Worm (Caenorhabditis elegans): ENCODE measurements around the gene C09B9.1.
"Not testable (repeated sequence)": the region's sequence is repeated elsewhere in the genome, so short reads cannot be mapped to it uniquely, and the experiment has no call there.

Gene C09B9.1

DNA sequence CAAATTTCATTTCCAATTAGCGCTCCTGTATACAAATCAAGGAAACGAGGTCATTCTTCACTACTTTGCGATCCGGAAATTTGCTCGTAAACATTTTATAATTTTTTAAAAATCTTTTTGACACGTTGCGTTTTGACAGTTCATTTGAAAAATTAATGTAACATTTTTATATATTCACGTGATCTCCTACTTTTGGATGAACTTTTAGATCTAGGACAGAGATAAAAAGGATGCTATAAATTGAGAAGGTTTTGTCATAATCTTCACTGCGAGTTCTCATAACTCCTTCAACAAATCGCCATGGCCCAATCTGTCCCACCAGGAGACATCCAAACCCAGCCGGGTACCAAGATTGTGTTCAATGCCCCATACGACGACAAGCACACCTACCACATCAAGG, 24.7 kb downstream of the C09B9.1 start, which contains the start of gene msp-57:
TSS of gene msp-57 (plus strand) at position 301 of the 400 bp plus-strand sequence.
- TF ChIP-seq nhr-76, lsy-2, ztf-11 (tag; optimal IDR thresholded peaks at IDR 0.05): not testable (repeated sequence)

DNA sequence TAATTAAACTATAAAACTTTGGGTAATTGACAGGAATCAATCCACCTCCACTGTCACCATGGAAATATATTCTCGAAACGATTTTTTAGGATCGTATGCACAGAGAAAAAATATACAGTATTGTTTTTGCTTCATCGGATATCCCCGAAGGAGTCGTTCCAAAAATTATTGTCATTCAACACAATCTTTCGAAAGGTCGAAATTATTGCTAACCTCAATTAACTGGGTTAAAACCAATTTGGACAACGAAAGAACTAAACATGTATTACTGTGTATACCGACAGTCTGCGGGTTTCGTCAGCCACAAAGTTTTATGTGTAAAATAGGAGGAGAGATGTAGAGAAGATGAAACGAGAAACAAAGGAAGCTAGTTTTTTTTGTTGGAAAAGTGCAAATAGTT, 25.7 kb downstream of the C09B9.1 start:
- no peak for TF ChIP-seq lin-13 (tag; optimal IDR thresholded peaks at IDR 0.05)
- TF ChIP-seq nhr-76 (tag; optimal IDR thresholded peaks at IDR 0.05): no peak

DNA sequence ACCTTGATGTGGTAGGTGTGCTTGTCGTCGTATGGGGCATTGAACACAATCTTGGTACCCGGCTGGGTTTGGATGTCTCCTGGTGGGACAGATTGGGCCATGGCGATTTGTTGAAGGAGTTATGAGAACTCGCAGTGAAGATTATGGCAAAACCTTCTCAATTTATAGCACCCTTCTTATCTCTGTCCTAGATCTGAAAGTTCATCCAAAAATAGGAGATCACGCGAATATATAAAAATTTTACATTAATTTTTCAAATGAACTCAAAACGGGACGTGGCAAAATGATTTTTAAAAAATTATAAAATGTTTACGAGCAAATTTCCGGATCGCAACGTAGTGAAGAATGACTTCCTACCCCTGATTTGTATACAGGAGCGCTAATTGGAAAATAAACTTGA, 27.4 kb downstream of the C09B9.1 start, which contains the start of gene msp-53:
TSS of gene msp-53 (minus strand) at position 101 of the 400 bp plus-strand sequence.
- TF ChIP-seq ztf-11, nhr-76, nhr-237 (tag; optimal IDR thresholded peaks at IDR 0.05): not testable (repeated sequence)

ce11 chrIV:5066887-5067286, 29.3 kb downstream of the C09B9.1 start, which contains the start of gene ttbk-2.2:
TSS of gene ttbk-2.2 (minus strand) at chrIV:5066987.
- TF ChIP-seq nhr-237, unc-39, blmp-1 (tag; optimal IDR thresholded peaks at IDR 0.05): not testable (repeated sequence)

DNA sequence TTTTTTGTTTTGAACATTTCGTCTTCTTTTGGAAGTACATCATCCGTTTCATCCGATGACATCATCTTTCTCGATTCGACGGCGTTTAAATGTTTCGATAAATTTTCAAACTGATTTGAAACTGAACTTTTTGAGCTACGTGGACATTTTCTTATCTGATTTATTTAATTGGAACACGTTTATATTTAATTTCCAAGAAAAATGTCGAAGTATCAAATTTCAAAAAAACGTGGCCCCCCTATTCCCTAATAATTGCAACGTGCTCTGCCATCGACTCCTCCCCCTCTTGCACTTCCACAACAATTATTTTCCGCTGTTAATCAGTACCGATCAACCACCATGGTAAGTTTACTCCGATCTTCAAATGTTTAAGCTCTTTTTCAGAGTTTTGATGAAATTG, 31.0 kb downstream of the C09B9.1 start, which contains the start of the genes R13H9.6 and rmd-6:
TSS of gene R13H9.6 (minus strand) at position 101 of the 400 bp plus-strand sequence.
TSS of gene rmd-6 (plus strand) at position 305 of the 400 bp plus-strand sequence.
- TF ChIP-seq sptf-1, lsy-2, lin-13 (tag; optimal IDR thresholded peaks at IDR 0.05): not testable (repeated sequence)

ce11 chrIV:5070593-5070992, 33.0 kb downstream of the C09B9.1 start, which contains the start of gene C02B10.6:
TSS of gene C02B10.6 (plus strand) at chrIV:5070893.
- TF ChIP-seq elt-1 (tag; optimal IDR thresholded peaks at IDR 0.05; ENCODE audit: borderline replicate concordance, insufficient read depth); lin-13 (tag; optimal IDR thresholded peaks at IDR 0.05); blmp-1 (tag; optimal IDR thresholded peaks at IDR 0.05): not testable (repeated sequence)

- TF ChIP-seq lsy-2 (tag; optimal IDR thresholded peaks at IDR 0.05) (no peak), mls-2 (tag; optimal IDR thresholded peaks at IDR 0.05) (no peak), flh-1 (GFP tag; optimal IDR thresholded peaks at IDR 0.05) (no peak), lin-32 (GFP tag; optimal IDR thresholded peaks at IDR 0.05) (no peak), bed-3 (GFP tag; optimal IDR thresholded peaks at IDR 0.05) (no peak), elt-1 (tag; optimal IDR thresholded peaks at IDR 0.05; ENCODE audit: borderline replicate concordance, insufficient read depth) (no peak), nhr-76 (tag; optimal IDR thresholded peaks at IDR 0.05) (no peak), ces-1 (GFP tag; optimal IDR thresholded peaks at IDR 0.05) (no peak), tbx-8 (GFP tag; optimal IDR thresholded peaks at IDR 0.05) (no peak), ceh-39 (tag; optimal IDR thresholded peaks at IDR 0.05) (no peak)
Measured at ce11 chrIV:5073836-5074235, 36.2 kb downstream of the C09B9.1 start.

DNA sequence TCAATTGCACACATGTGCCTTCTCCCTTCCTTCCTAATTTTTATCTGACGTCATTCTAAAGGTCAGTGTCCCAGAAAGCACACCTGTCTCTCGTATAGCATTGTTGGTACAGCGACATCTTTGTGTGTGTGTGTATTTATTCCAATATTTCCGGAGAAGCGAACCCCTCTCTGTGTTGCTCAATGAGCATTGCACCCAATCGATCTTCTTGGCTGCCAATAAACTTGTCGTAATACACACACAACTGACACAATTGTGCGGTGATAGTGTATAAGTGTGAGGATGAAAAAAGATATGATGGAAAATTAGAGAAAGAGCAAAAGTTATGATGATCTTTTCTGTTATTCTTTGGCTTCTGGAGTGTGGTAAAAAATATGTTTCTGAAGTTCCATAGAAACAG, 39.0 kb downstream of the C09B9.1 start:
- TF ChIP-seq ceh-39 (tag; optimal IDR thresholded peaks at IDR 0.05) (peak; percentile 26), nhr-2 (tag; optimal IDR thresholded peaks at IDR 0.05) (peak; percentile 48), hlh-1 (tag; optimal IDR thresholded peaks at IDR 0.05) (peak; percentile 74), elt-1 (tag; optimal IDR thresholded peaks at IDR 0.05; ENCODE audit: borderline replicate concordance, insufficient read depth) (no peak), mls-2 (tag; optimal IDR thresholded peaks at IDR 0.05) (no peak), sptf-1 (tag; optimal IDR thresholded peaks at IDR 0.05) (no peak), lin-32 (GFP tag; optimal IDR thresholded peaks at IDR 0.05) (peak; percentile 36), zip-8 (tag; optimal IDR thresholded peaks at IDR 0.05) (peak; percentile 45), snpc-4 (tag; optimal IDR thresholded peaks at IDR 0.05) (no peak), unc-62 (GFP tag; optimal IDR thresholded peaks at IDR 0.05) (peak; percentile 62)

DNA sequence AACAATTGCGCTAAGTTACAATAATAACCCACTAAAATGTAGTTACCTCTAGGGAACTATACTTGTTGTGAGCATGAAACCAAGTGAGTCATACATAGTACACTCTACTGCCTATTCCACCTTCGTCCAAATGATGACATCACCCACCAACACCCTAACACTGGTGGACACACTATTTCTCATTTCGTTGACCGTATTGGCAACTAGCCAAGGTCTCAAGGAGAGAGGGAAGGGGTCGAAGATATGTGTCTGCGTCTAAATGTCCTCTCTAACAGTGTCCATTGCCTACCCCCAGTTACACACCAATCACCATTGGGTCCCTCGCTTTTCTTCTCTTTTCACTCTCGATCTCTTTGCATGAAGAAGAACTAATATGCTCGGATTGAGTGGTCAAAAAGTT, 40.3 kb downstream of the C09B9.1 start:
- TF ChIP-seq M03D4.4 (tag; optimal IDR thresholded peaks at IDR 0.05) (peak; percentile 43), unc-62 (GFP tag; optimal IDR thresholded peaks at IDR 0.05) (peak; percentile 4), ceh-43 (GFP tag; optimal IDR thresholded peaks at IDR 0.05) (no peak), unc-120 (tag; optimal IDR thresholded peaks at IDR 0.05; ENCODE audit: poor library complexity, severe bottlenecking) (peak; percentile 21), lin-13 (tag; optimal IDR thresholded peaks at IDR 0.05) (no peak), cnd-1 (tag; optimal IDR thresholded peaks at IDR 0.05) (peak; percentile 37), drap-1 (GFP tag; optimal IDR thresholded peaks at IDR 0.05) (peak; percentile 9), zip-8 (tag; optimal IDR thresholded peaks at IDR 0.05) (peak; percentile 28), hlh-1 (tag; optimal IDR thresholded peaks at IDR 0.05) (peak; percentile 5), sptf-1 (tag; optimal IDR thresholded peaks at IDR 0.05) (no peak), mls-2 (tag; optimal IDR thresholded peaks at IDR 0.05) (peak; percentile 33), snpc-4 (tag; optimal IDR thresholded peaks at IDR 0.05) (no peak), nhr-76 (tag; optimal IDR thresholded peaks at IDR 0.05) (no peak), nhr-2 (tag; optimal IDR thresholded peaks at IDR 0.05) (peak; percentile 53), ham-2 (GFP tag; optimal IDR thresholded peaks at IDR 0.05) (peak; percentile 59), mep-1 (tag; optimal IDR thresholded peaks at IDR 0.05) (peak; percentile 31)

Data from whole organism, mixed stage, embryonic.